Fruit fly (Drosophila melanogaster) whole organism, embryonic: ENCODE measurements around the gene Dus1.

Source experiments
- CG10431 ChIP-seq: fragments of 200-800 bp; sonication (Bioruptor generic); optimal IDR thresholded peaks from 3 replicates; lab custom pipeline; 2018; ENCODE audit warnings: missing biosample characterization, mild to moderate bottlenecking, missing genetic modification characterization
- CG10979 ChIP-seq: fragments of 200-800 bp; sonication (Bioruptor generic); optimal IDR thresholded peaks from 2 replicates; lab custom pipeline; 2018; ENCODE audit warnings: missing biosample characterization, mild to moderate bottlenecking, missing genetic modification characterization, moderate library complexity
- CG11093 ChIP-seq: fragments of 200-800 bp; sonication (Bioruptor generic); IDR thresholded peaks from 3 replicates; pipeline ENCODE4 v1.3.6; 2022; ENCODE audit warnings: missing biosample characterization, missing genetic modification characterization
- CG11247 ChIP-seq: fragments of 200-800 bp; sonication (Bioruptor generic); IDR thresholded peaks from 2 replicates; pipeline ENCODE4 v1.3.6; 2022; ENCODE audit warnings: missing biosample characterization, missing genetic modification characterization
- CG11456 ChIP-seq: fragments of 200-800 bp; sonication (Bioruptor generic); IDR thresholded peaks from 3 replicates; pipeline ENCODE4 v1.3.6; 2022; ENCODE audit warnings: missing biosample characterization, missing genetic modification characterization
- CG16779 ChIP-seq: fragments of 200-800 bp; sonication (Bioruptor generic); IDR thresholded peaks from 2 replicates; pipeline ENCODE4 v1.3.6; 2022; ENCODE audit warnings: missing biosample characterization, missing genetic modification characterization
- CG18599 ChIP-seq: fragments of 200-800 bp; sonication (Bioruptor generic); optimal IDR thresholded peaks from 3 replicates; lab custom pipeline; 2017; ENCODE audit warnings: missing biosample characterization, missing genetic modification characterization, mild to moderate bottlenecking, moderate library complexity, missing genetic modification reagents
- CG32532 ChIP-seq: fragments of 200-800 bp; sonication (Bioruptor generic); IDR thresholded peaks from 2 replicates; pipeline ENCODE4 v1.3.6; 2022; ENCODE audit warnings: missing biosample characterization, missing genetic modification characterization
- CG32767 ChIP-seq: fragments of 200-800 bp; sonication (Bioruptor generic); IDR thresholded peaks from 2 replicates; pipeline ENCODE4 v1.3.6; 2022; ENCODE audit warnings: missing biosample characterization, missing genetic modification characterization
- CG33557 ChIP-seq: fragments of 200-800 bp; sonication (Bioruptor generic); optimal IDR thresholded peaks from 2 replicates; lab custom pipeline; 2019; ENCODE audit warnings: missing biosample characterization, mild to moderate bottlenecking, missing genetic modification characterization, moderate library complexity
- CG4730 ChIP-seq: fragments of 200-800 bp; sonication (Bioruptor generic); IDR thresholded peaks from 2 replicates; pipeline ENCODE4 v1.3.6; 2022; ENCODE audit warnings: missing biosample characterization, missing genetic modification characterization
- CG6683 ChIP-seq: fragments of 200-800 bp; sonication (Bioruptor generic); optimal IDR thresholded peaks from 2 replicates; lab custom pipeline; 2017; ENCODE audit warnings: missing biosample characterization, mild to moderate bottlenecking, missing genetic modification characterization, missing genetic modification reagents
- D ChIP-seq, 2 experiments: fragments of 200-800 bp in 1 of 2; fragments of >200 bp in 1 of 2; sonication (Bioruptor generic) in 1 of 2; optimal IDR thresholded peaks; 2 replicates in 1 of 2; 3 replicates in 1 of 2; lab custom pipeline; 2017; ENCODE audit warnings: mild to moderate bottlenecking in 1 of 2, missing biosample characterization in 1 of 2, missing genetic modification characterization in 1 of 2, missing genetic modification reagents in 1 of 2
- Dek ChIP-seq: fragments of 200-800 bp; sonication (Bioruptor generic); optimal IDR thresholded peaks from 3 replicates; lab custom pipeline; 2019; ENCODE audit warnings: missing biosample characterization, mild to moderate bottlenecking, missing genetic modification characterization, moderate library complexity
- ERR ChIP-seq: fragments of 200-800 bp; sonication (Bioruptor generic); optimal IDR thresholded peaks from 2 replicates; lab custom pipeline; 2016; ENCODE audit warnings: missing biosample characterization, missing genetic modification characterization
- H15 ChIP-seq: fragments of 200-800 bp; sonication (Bioruptor generic); IDR thresholded peaks from 3 replicates; pipeline ENCODE4 v1.3.6; 2022; ENCODE audit warnings: missing biosample characterization, missing genetic modification characterization
- Hmr ChIP-seq: fragments of 200-800 bp; sonication (Bioruptor generic); optimal IDR thresholded peaks from 3 replicates; lab custom pipeline; 2017; ENCODE audit warnings: mild to moderate bottlenecking, missing biosample characterization, missing genetic modification reagents, missing genetic modification characterization
- Hsf ChIP-seq: fragments of 200-800 bp; sonication (Bioruptor generic); optimal IDR thresholded peaks from 3 replicates; lab custom pipeline; 2016; ENCODE audit warnings: missing biosample characterization, missing genetic modification characterization
- Lhr ChIP-seq: fragments of 200-800 bp; sonication (Bioruptor generic); optimal IDR thresholded peaks from 3 replicates; lab custom pipeline; 2017; ENCODE audit warnings: mild to moderate bottlenecking, missing biosample characterization, missing genetic modification reagents, missing genetic modification characterization
- Meics ChIP-seq: fragments of 200-800 bp; sonication (Bioruptor generic); optimal IDR thresholded peaks from 2 replicates; lab custom pipeline; 2017; ENCODE audit warnings: missing biosample characterization, mild to moderate bottlenecking, missing genetic modification characterization
- Mes4 ChIP-seq: fragments of 200-800 bp; sonication (Bioruptor generic); optimal IDR thresholded peaks from 2 replicates; lab custom pipeline; 2016; ENCODE audit warnings: missing biosample characterization, missing genetic modification characterization
- Myb ChIP-seq: fragments of 200-800 bp; sonication (Bioruptor generic); optimal IDR thresholded peaks from 2 replicates; lab custom pipeline; 2016; ENCODE audit warnings: missing biosample characterization, missing genetic modification characterization
- Sox102F ChIP-seq: fragments of 200-800 bp; sonication (Bioruptor generic); optimal IDR thresholded peaks from 2 replicates; lab custom pipeline; 2018; ENCODE audit warnings: missing biosample characterization, mild to moderate bottlenecking, missing genetic modification characterization, moderate library complexity
- Sry-δ ChIP-seq: fragments of 200-800 bp; sonication (Bioruptor generic); optimal IDR thresholded peaks from 2 replicates; lab custom pipeline; 2016; ENCODE audit warnings: missing biosample characterization, missing genetic modification characterization
- Usf ChIP-seq: fragments of 200-800 bp; sonication (Bioruptor generic); optimal IDR thresholded peaks from 2 replicates; lab custom pipeline; 2017; ENCODE audit warnings: missing genotype, missing biosample characterization, missing genetic modification characterization
- ap ChIP-seq: fragments of 200-800 bp; sonication (Bioruptor generic); IDR thresholded peaks from 2 replicates; pipeline ENCODE4 v1.3.6; 2022; ENCODE audit warnings: missing biosample characterization, missing genetic modification characterization
- ato ChIP-seq: fragments of 200-800 bp; sonication (Bioruptor generic); IDR thresholded peaks from 2 replicates; pipeline ENCODE4 v1.3.6; 2022; ENCODE audit warnings: missing biosample characterization, missing genetic modification characterization; ENCODE audit not compliant: partially characterized antibody
- br ChIP-seq: fragments of >200 bp; optimal IDR thresholded peaks from 2 replicates; lab custom pipeline; 2017
- btn ChIP-seq: fragments of 200-800 bp; sonication (Bioruptor generic); optimal IDR thresholded peaks from 2 replicates; lab custom pipeline; 2016; ENCODE audit warnings: missing biosample characterization, missing genetic modification characterization
- chif ChIP-seq, 2 experiments: fragments of 200-800 bp; sonication (Bioruptor generic); optimal IDR thresholded peaks; 3 replicates each; lab custom pipeline; 2016; ENCODE audit warnings: missing biosample characterization in 2 of 2, missing genetic modification characterization in 2 of 2
- crc ChIP-seq: fragments of 200-800 bp; sonication (Bioruptor generic); optimal IDR thresholded peaks from 2 replicates; lab custom pipeline; 2016; ENCODE audit warnings: missing biosample characterization, missing genetic modification characterization
- eyg ChIP-seq: fragments of 200-800 bp; sonication (Bioruptor generic); optimal IDR thresholded peaks from 3 replicates; lab custom pipeline; 2016; ENCODE audit warnings: missing biosample characterization, missing genetic modification characterization
- fd3F ChIP-seq: fragments of 200-800 bp; sonication (Bioruptor generic); optimal IDR thresholded peaks from 2 replicates; lab custom pipeline; 2018; ENCODE audit warnings: missing biosample characterization, mild to moderate bottlenecking, missing genetic modification characterization, moderate library complexity
- grn ChIP-seq: fragments of 200-800 bp; sonication (Bioruptor generic); optimal IDR thresholded peaks from 3 replicates; lab custom pipeline; 2017; ENCODE audit warnings: missing biosample characterization, missing genetic modification characterization
- gsb ChIP-seq: fragments of 200-800 bp; sonication (Bioruptor generic); IDR thresholded peaks from 2 replicates; pipeline ENCODE4 v1.3.6; 2022; ENCODE audit warnings: missing biosample characterization, missing genetic modification characterization
- lola ChIP-seq, 3 experiments: fragments of >200 bp in 2 of 3; fragments of 200-800 bp in 1 of 3; sonication (Bioruptor generic) in 1 of 3; optimal IDR thresholded peaks; 2 replicates each; lab custom pipeline; 2017 to 2019; ENCODE audit warnings: missing biosample characterization in 3 of 3, missing genetic modification characterization in 3 of 3, mild to moderate bottlenecking in 1 of 3, moderate library complexity in 1 of 3
- maf-S ChIP-seq: fragments of 200-800 bp; sonication (Bioruptor generic); optimal IDR thresholded peaks from 2 replicates; lab custom pipeline; 2016; ENCODE audit warnings: missing biosample characterization, missing genetic modification characterization
- mirr ChIP-seq: fragments of 200-800 bp; sonication (Bioruptor generic); optimal IDR thresholded peaks from 3 replicates; lab custom pipeline; 2018; ENCODE audit warnings: missing biosample characterization, mild to moderate bottlenecking, missing genetic modification characterization
- nau ChIP-seq: fragments of 200-800 bp; sonication (Bioruptor generic); optimal IDR thresholded peaks from 3 replicates; lab custom pipeline; 2017; ENCODE audit warnings: missing biosample characterization, mild to moderate bottlenecking, missing genetic modification characterization, missing genetic modification reagents
- nerfin-1 ChIP-seq: fragments of 200-800 bp; sonication (Bioruptor generic); optimal IDR thresholded peaks from 3 replicates; lab custom pipeline; 2019; ENCODE audit warnings: missing biosample characterization, mild to moderate bottlenecking, missing genetic modification characterization, moderate library complexity
- peb ChIP-seq: fragments of 200-800 bp; sonication (Bioruptor generic); IDR thresholded peaks from 2 replicates; pipeline ENCODE4 v1.3.6; 2022; ENCODE audit warnings: missing biosample characterization, missing genetic modification characterization
- pita ChIP-seq: fragments of 200-800 bp; sonication (Bioruptor generic); optimal IDR thresholded peaks from 2 replicates; lab custom pipeline; 2017; ENCODE audit warnings: missing biosample characterization, mild to moderate bottlenecking, missing genetic modification characterization
- slp2 ChIP-seq: fragments of 200-800 bp; sonication (Bioruptor generic); optimal IDR thresholded peaks from 2 replicates; lab custom pipeline; 2016; ENCODE audit warnings: missing biosample characterization, missing genetic modification characterization
- sqz ChIP-seq: fragments of 200-800 bp; sonication (Bioruptor generic); optimal IDR thresholded peaks from 3 replicates; lab custom pipeline; 2018; ENCODE audit warnings: missing biosample characterization, mild to moderate bottlenecking, missing genetic modification characterization
- sug ChIP-seq: fragments of 200-800 bp; optimal IDR thresholded peaks from 2 replicates; lab custom pipeline; 2019; ENCODE audit warnings: missing biosample characterization, mild to moderate bottlenecking, missing genetic modification characterization, moderate library complexity
- ttk ChIP-seq: fragments of 200-800 bp; sonication (Bioruptor generic); IDR thresholded peaks from 2 replicates; pipeline ENCODE4 v2.1.2; 2022; ENCODE audit warnings: missing biosample characterization, missing genetic modification characterization
- unpg ChIP-seq: fragments of 200-800 bp; sonication (Bioruptor generic); optimal IDR thresholded peaks from 3 replicates; lab custom pipeline; 2018; ENCODE audit warnings: missing biosample characterization, mild to moderate bottlenecking, missing genetic modification characterization, moderate library complexity
- vnd ChIP-seq: fragments of 200-800 bp; sonication (Bioruptor generic); IDR thresholded peaks from 3 replicates; pipeline ENCODE4 v1.3.6; 2022; ENCODE audit warnings: missing biosample characterization, missing genetic modification characterization; ENCODE audit not compliant: partially characterized antibody

The Dus1 gene

DNA sequence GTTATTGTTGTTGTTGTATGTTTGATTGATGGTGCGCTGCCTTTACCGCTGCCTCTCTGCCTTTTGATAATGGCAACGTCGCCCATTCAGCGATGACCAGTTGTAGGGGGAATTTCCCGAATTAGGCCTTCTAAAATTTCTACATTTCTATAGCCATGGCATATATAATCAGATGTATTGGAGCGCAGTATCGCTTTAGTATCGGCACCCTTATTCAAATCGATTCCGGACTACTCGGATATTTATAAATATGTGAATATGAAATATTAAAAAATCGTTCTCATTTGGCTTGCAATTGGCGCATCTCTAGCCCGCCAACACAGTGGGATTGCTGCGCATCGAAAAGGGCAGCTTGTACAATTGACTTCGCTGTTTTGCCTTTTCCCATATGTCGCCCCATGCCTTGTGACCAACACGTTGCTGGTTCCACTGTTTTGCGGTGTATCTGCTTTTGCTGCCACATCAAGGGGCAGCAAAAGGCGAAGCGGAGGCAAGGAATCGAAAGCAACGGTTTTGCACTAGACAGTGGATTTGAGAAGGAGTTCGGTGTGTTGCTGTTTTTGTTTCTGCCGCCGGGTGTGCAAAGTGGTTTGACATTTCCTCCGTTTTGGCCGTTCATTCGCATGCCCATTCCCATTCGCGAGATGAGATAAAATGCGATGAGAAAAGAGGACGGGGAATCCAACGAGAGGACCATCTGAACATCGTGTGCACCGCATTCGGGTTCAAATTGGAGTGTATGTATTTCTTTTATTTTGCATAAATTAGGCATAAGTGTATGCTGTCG lies 46.8 kb downstream of the Dus1 start (continued):
- TF ChIP-seq btn (GFP tag; lab: Kevin White, UChicago) (no peak), CG32767 (peak; percentile 56), chif (GFP tag; optimal IDR thresholded peaks at IDR 0.05; lab: Kevin White, UChicago) (peak; percentile 49 to 56), maf-S (no peak), CG4730 (GFP tag; lab: Robert Waterston, UW) (peak; percentile 28; the same call in 1 of the 2 replicates), CG18599 (GFP tag; lab: Kevin White, UChicago) (peak; percentile 79), peb (GFP tag; lab: Robert Waterston, UW) (peak; percentile 41; the same call in 1 of the 2 replicates), CG11093 (GFP tag; lab: Robert Waterston, UW) (peak; percentile 56; the same call in 1 of the 3 replicates), nau (GFP tag; lab: Kevin White, UChicago) (no peak), CG6683 (peak; percentile 42), ap (GFP tag; lab: Robert Waterston, UW) (peak; percentile 37; the same call in 1 of the 2 replicates), lola (GFP tag; optimal IDR thresholded peaks at IDR 0.05; lab: Kevin White, UChicago) (peak in 1 of 3 experiments; percentile 42), mirr (no peak), nerfin-1 (tag; lab: Kevin White, UChicago) (peak; percentile 17), br (no peak), Dek (tag; lab: Kevin White, UChicago) (peak; percentile 57), ttk (GFP tag; lab: Robert Waterston, UW) (peak; percentile 54), sqz (GFP tag; lab: Kevin White, UChicago) (peak; percentile 35), CG10431 (peak; percentile 18), crc (GFP tag; lab: Kevin White, UChicago) (peak; percentile 1), ato (GFP tag; lab: Robert Waterston, UW) (no peak), CG11456 (GFP tag; lab: Robert Waterston, UW) (peak; percentile 68; the same call in 2 of the 3 replicates), Usf (no peak), Hsf (GFP tag; lab: Kevin White, UChicago) (peak; percentile 47), fd3F (GFP tag; lab: Kevin White, UChicago) (peak; percentile 57), Meics (GFP tag; lab: Kevin White, UChicago) (peak; percentile 74), Sox102F (GFP tag; lab: Kevin White, UChicago) (no peak), unpg (GFP tag; lab: Kevin White, UChicago) (no peak), CG11247 (GFP tag; lab: Robert Waterston, UW) (peak; percentile 37; the same call in 1 of the 2 replicates), CG32532 (GFP tag; lab: Robert Waterston, UW) (peak; percentile 64), Sry-δ (peak; percentile 11), sug (tag; lab: Kevin White, UChicago) (peak; percentile 52), slp2 (peak; percentile 8), pita (GFP tag; lab: Kevin White, UChicago) (no peak), CG33557 (GFP tag; lab: Kevin White, UChicago) (no peak), Lhr (peak; percentile 5), ERR (GFP tag; lab: Kevin White, UChicago) (no peak), vnd (no peak), grn (GFP tag; lab: Kevin White, UChicago) (no peak), CG10979 (peak; percentile 34), H15 (GFP tag; lab: Robert Waterston, UW) (peak; percentile 43; the same call in 1 of the 3 replicates), CG16779 (GFP tag; lab: Robert Waterston, UW) (peak; percentile 46; the same call in 1 of the 2 replicates), gsb (GFP tag; lab: Robert Waterston, UW) (0 out of 2 replicates have a peak, but pooled peaks have one; percentile 24), eyg (GFP tag; lab: Kevin White, UChicago) (peak; percentile 35), D (optimal IDR thresholded peaks at IDR 0.05; lab: Kevin White, UChicago) (no peak), D (GFP tag; optimal IDR thresholded peaks at IDR 0.05; lab: Kevin White, UChicago) (peak; percentile 59), Myb (GFP tag; lab: Kevin White, UChicago) (peak; percentile 3), Mes4 (GFP tag; lab: Kevin White, UChicago) (no peak), Hmr (GFP tag; lab: Kevin White, UChicago) (peak; percentile 71)
